Worm (Caenorhabditis elegans) whole organism, L3 larva: Measurements from ENCODE around the gene C28D4.10.

Experiments used
- ama-1 ChIP-seq: fragments of 150-350 bp; optimal IDR thresholded peaks from 2 replicates; lab custom pipeline; 2018
- egl-27 ChIP-seq: sonication (generic microtip); optimal IDR thresholded peaks from 4 replicates; lab custom pipeline; 2017; ENCODE audit warnings: missing biosample characterization, missing genetic modification reagents, missing genetic modification characterization
- elt-3 ChIP-seq, 3 experiments: fragments of 150-350 bp in 1 of 3; sonication (generic microtip) in 2 of 3; optimal IDR thresholded peaks; 2 replicates in 2 of 3; 4 replicates in 1 of 3; lab custom pipeline; 2014 to 2017; ENCODE audit warnings: missing biosample characterization in 3 of 3, missing genetic modification characterization in 3 of 3
- nhr-12 ChIP-seq: fragments of 150-350 bp; optimal IDR thresholded peaks from 2 replicates; lab custom pipeline; 2014; ENCODE audit warnings: missing biosample characterization, missing genetic modification characterization
- nhr-77 ChIP-seq: fragments of 150-350 bp; optimal IDR thresholded peaks from 2 replicates; lab custom pipeline; 2014; ENCODE audit warnings: missing biosample characterization, missing genetic modification characterization
- skn-1 ChIP-seq: fragments of 150-350 bp; optimal IDR thresholded peaks from 2 replicates; lab custom pipeline; 2014; ENCODE audit warnings: missing biosample characterization, missing genetic modification characterization
- snpc-4 ChIP-seq: fragments of 150-350 bp; optimal IDR thresholded peaks from 2 replicates; lab custom pipeline; 2014; ENCODE audit warnings: missing biosample characterization, missing genetic modification characterization

ce11 chrIV:9728376-9728775 is 9.9 kb upstream of the C28D4.10 start, which contains the start of gene nhr-100:
- no peak for TF ChIP-seq nhr-12 (tag; lab: Kevin White, UChicago)
- no peak for TF ChIP-seq elt-3 (tag; optimal IDR thresholded peaks at IDR 0.05; lab: Kevin White, UChicago)
- no peak for TF ChIP-seq ama-1
- TF ChIP-seq egl-27 (tag; lab: Kevin White, UChicago), result no peak
- TF ChIP-seq nhr-77 (tag; lab: Kevin White, UChicago), result no peak
- no peak for TF ChIP-seq skn-1 (tag; lab: Kevin White, UChicago)
- no peak for TF ChIP-seq snpc-4 (tag; lab: Kevin White, UChicago)
